Fruit fly (Drosophila melanogaster) whole organism, embryonic: ENCODE data around the gene Megf8.

ENCODE experiments used
- ATbp ChIP-seq: fragments of 200-800 bp; sonication (Bioruptor generic); optimal IDR thresholded peaks from 2 replicates; lab custom pipeline; 2017; ENCODE audit warnings: missing biosample characterization, mild to moderate bottlenecking, missing genetic modification characterization, missing genetic modification reagents
- Antp ChIP-seq: fragments of 200-800 bp; sonication (Bioruptor generic); optimal IDR thresholded peaks from 3 replicates; lab custom pipeline; 2016; ENCODE audit warnings: missing biosample characterization, missing genetic modification characterization
- Atf6 ChIP-seq: fragments of 200-800 bp; sonication (Bioruptor generic); IDR thresholded peaks from 2 replicates; pipeline ENCODE4 v1.3.6; 2022; ENCODE audit warnings: missing biosample characterization, missing genetic modification characterization
- CG10979 ChIP-seq: fragments of 200-800 bp; sonication (Bioruptor generic); optimal IDR thresholded peaks from 2 replicates; lab custom pipeline; 2018; ENCODE audit warnings: missing biosample characterization, mild to moderate bottlenecking, missing genetic modification characterization, moderate library complexity
- CG11456 ChIP-seq: fragments of 200-800 bp; sonication (Bioruptor generic); IDR thresholded peaks from 3 replicates; pipeline ENCODE4 v1.3.6; 2022; ENCODE audit warnings: missing biosample characterization, missing genetic modification characterization
- CG11504 ChIP-seq: fragments of 200-800 bp; sonication (Bioruptor generic); optimal IDR thresholded peaks from 3 replicates; lab custom pipeline; 2019; ENCODE audit warnings: missing biosample characterization, mild to moderate bottlenecking, missing genetic modification characterization, moderate library complexity
- CG13287 ChIP-seq: fragments of 200-800 bp; sonication (Bioruptor generic); IDR thresholded peaks from 2 replicates; pipeline ENCODE4 v1.3.6; 2022; ENCODE audit warnings: missing biosample characterization, missing genetic modification characterization; ENCODE audit not compliant: partially characterized antibody
- CG13296 ChIP-seq: fragments of 200-800 bp; sonication (Bioruptor generic); optimal IDR thresholded peaks from 3 replicates; lab custom pipeline; 2018; ENCODE audit warnings: missing biosample characterization, mild to moderate bottlenecking, missing genetic modification characterization
- CG17912 ChIP-seq: fragments of 200-800 bp; sonication (Bioruptor generic); optimal IDR thresholded peaks from 2 replicates; lab custom pipeline; 2018; ENCODE audit warnings: missing biosample characterization, mild to moderate bottlenecking, missing genetic modification characterization
- CG18599 ChIP-seq: fragments of 200-800 bp; sonication (Bioruptor generic); optimal IDR thresholded peaks from 3 replicates; lab custom pipeline; 2017; ENCODE audit warnings: missing biosample characterization, missing genetic modification characterization, mild to moderate bottlenecking, moderate library complexity, missing genetic modification reagents
- CG2678 ChIP-seq: fragments of 200-800 bp; sonication (Bioruptor generic); optimal IDR thresholded peaks from 3 replicates; lab custom pipeline; 2019; ENCODE audit warnings: missing biosample characterization, mild to moderate bottlenecking, missing genetic modification characterization, moderate library complexity
- CG31365 ChIP-seq: fragments of 200-800 bp; sonication (Bioruptor generic); optimal IDR thresholded peaks from 2 replicates; lab custom pipeline; 2018; ENCODE audit warnings: missing biosample characterization, mild to moderate bottlenecking, missing genetic modification characterization
- CG3163 ChIP-seq: fragments of 200-800 bp; sonication (Bioruptor generic); optimal IDR thresholded peaks from 3 replicates; lab custom pipeline; 2016; ENCODE audit warnings: missing biosample characterization, missing genetic modification characterization
- CG32532 ChIP-seq: fragments of 200-800 bp; sonication (Bioruptor generic); IDR thresholded peaks from 2 replicates; pipeline ENCODE4 v1.3.6; 2022; ENCODE audit warnings: missing biosample characterization, missing genetic modification characterization
- CG3838 ChIP-seq: fragments of 200-800 bp; sonication (Bioruptor generic); optimal IDR thresholded peaks from 3 replicates; lab custom pipeline; 2016; ENCODE audit warnings: missing biosample characterization, missing genetic modification characterization
- CG4424 ChIP-seq: fragments of 200-800 bp; sonication (Bioruptor generic); optimal IDR thresholded peaks from 3 replicates; lab custom pipeline; 2016; ENCODE audit warnings: missing biosample characterization, missing genetic modification characterization
- CG5245 ChIP-seq: fragments of 200-800 bp; sonication (Bioruptor generic); optimal IDR thresholded peaks from 3 replicates; lab custom pipeline; 2016; ENCODE audit warnings: missing biosample characterization, missing genetic modification characterization
- CG8290 ChIP-seq, 3 experiments: fragments of 200-800 bp; sonication (Bioruptor generic); optimal IDR thresholded peaks; 2 replicates each; lab custom pipeline; 2016 to 2019; ENCODE audit warnings: missing biosample characterization in 3 of 3, missing genetic modification characterization in 3 of 3, mild to moderate bottlenecking in 2 of 3, moderate library complexity in 1 of 3
- CG9437 ChIP-seq: fragments of 200-800 bp; sonication (Bioruptor generic); optimal IDR thresholded peaks from 2 replicates; lab custom pipeline; 2018; ENCODE audit warnings: missing biosample characterization, mild to moderate bottlenecking, missing genetic modification characterization
- Camta ChIP-seq: fragments of 200-800 bp; sonication (Bioruptor generic); optimal IDR thresholded peaks from 2 replicates; lab custom pipeline; 2016; ENCODE audit warnings: missing biosample characterization, missing genetic modification characterization
- CrebB ChIP-seq: fragments of 200-800 bp; sonication (Bioruptor generic); optimal IDR thresholded peaks from 3 replicates; lab custom pipeline; 2018; ENCODE audit warnings: missing biosample characterization, mild to moderate bottlenecking, missing genetic modification characterization
- Eip74EF ChIP-seq, 2 experiments: fragments of 200-800 bp in 1 of 2; fragments of >200 bp in 1 of 2; sonication (Bioruptor generic) in 1 of 2; optimal IDR thresholded peaks; 2 replicates each; lab custom pipeline; 2017 to 2019; ENCODE audit warnings: missing biosample characterization in 2 of 2, missing genetic modification characterization in 2 of 2, mild to moderate bottlenecking in 1 of 2, moderate library complexity in 1 of 2
- HLH54F ChIP-seq: fragments of 200-800 bp; sonication (Bioruptor generic); optimal IDR thresholded peaks from 3 replicates; lab custom pipeline; 2016; ENCODE audit warnings: missing biosample characterization, missing genetic modification characterization
- Hmr ChIP-seq: fragments of 200-800 bp; sonication (Bioruptor generic); optimal IDR thresholded peaks from 3 replicates; lab custom pipeline; 2017; ENCODE audit warnings: mild to moderate bottlenecking, missing biosample characterization, missing genetic modification reagents, missing genetic modification characterization
- Med ChIP-seq: fragments of 200-800 bp; sonication (Bioruptor generic); peaks from one replicate; lab custom pipeline; 2016; ENCODE audit warnings: missing biosample characterization, missing genetic modification characterization, mild to moderate bottlenecking, inconsistent platforms, moderate library complexity
- Opbp ChIP-seq: fragments of 200-800 bp; sonication (Bioruptor generic); IDR thresholded peaks from 3 replicates; pipeline ENCODE4 v1.3.6; 2022; ENCODE audit warnings: missing biosample characterization, missing genetic modification characterization; ENCODE audit not compliant: partially characterized antibody
- Ptx1 ChIP-seq: fragments of 200-800 bp; sonication (Bioruptor generic); IDR thresholded peaks from 2 replicates; pipeline ENCODE4 v1.3.6; 2022; ENCODE audit warnings: missing biosample characterization, missing genetic modification characterization
- Rx ChIP-seq: fragments of 200-800 bp; sonication (Bioruptor generic); IDR thresholded peaks from 2 replicates; pipeline ENCODE4 v1.3.6; 2022; ENCODE audit warnings: missing biosample characterization, missing genetic modification characterization
- Sry-β ChIP-seq: fragments of 200-800 bp; sonication (Bioruptor generic); optimal IDR thresholded peaks from 2 replicates; lab custom pipeline; 2018; ENCODE audit warnings: missing biosample characterization, mild to moderate bottlenecking, missing genetic modification characterization, moderate library complexity
- Trl ChIP-seq, 3 experiments: fragments of >200 bp in 2 of 3; fragments of 200-800 bp in 1 of 3; sonication (Bioruptor generic) in 1 of 3; optimal IDR thresholded peaks; 2 replicates in 1 of 3; 3 replicates in 2 of 3; lab custom pipeline; 2016 to 2017; ENCODE audit warnings: missing biosample characterization in 1 of 3, missing genetic modification characterization in 1 of 3
- chn ChIP-seq: fragments of 200-800 bp; sonication (Bioruptor generic); optimal IDR thresholded peaks from 2 replicates; lab custom pipeline; 2016; ENCODE audit warnings: missing biosample characterization, missing genetic modification characterization
- dm ChIP-seq: fragments of 200-800 bp; sonication (Bioruptor generic); optimal IDR thresholded peaks from 3 replicates; lab custom pipeline; 2016; ENCODE audit warnings: missing biosample characterization, missing genetic modification characterization
- dmrt11E ChIP-seq: fragments of 200-800 bp; sonication (Bioruptor generic); optimal IDR thresholded peaks from 3 replicates; lab custom pipeline; 2018; ENCODE audit warnings: missing biosample characterization, mild to moderate bottlenecking, missing genetic modification characterization, moderate library complexity
- gfzf ChIP-seq: fragments of 200-800 bp; sonication (Bioruptor generic); optimal IDR thresholded peaks from 2 replicates; lab custom pipeline; 2016; ENCODE audit warnings: missing biosample characterization, mild to moderate bottlenecking, missing genetic modification characterization, moderate library complexity
- hkb ChIP-seq, 2 experiments: fragments of 200-800 bp in 1 of 2; fragments of >200 bp in 1 of 2; sonication (Bioruptor generic) in 1 of 2; IDR thresholded peaks in 1 of 2; optimal IDR thresholded peaks in 1 of 2; 2 replicates each; pipeline versions ENCODE4 v1.3.6 to Lab custom; 2017 to 2022; ENCODE audit warnings: missing biosample characterization in 1 of 2, missing genetic modification characterization in 1 of 2
- kah ChIP-seq: fragments of 200-800 bp; sonication (Bioruptor generic); optimal IDR thresholded peaks from 2 replicates; lab custom pipeline; 2018; ENCODE audit warnings: missing biosample characterization, mild to moderate bottlenecking, missing genetic modification characterization
- lbe ChIP-seq: fragments of 200-800 bp; sonication (Bioruptor generic); optimal IDR thresholded peaks from 2 replicates; lab custom pipeline; 2016; ENCODE audit warnings: missing biosample characterization, mild to moderate bottlenecking, missing genetic modification characterization
- lilli ChIP-seq: fragments of 200-800 bp; sonication (Bioruptor generic); optimal IDR thresholded peaks from 3 replicates; lab custom pipeline; 2016; ENCODE audit warnings: missing biosample characterization, missing genetic modification characterization
- nom ChIP-seq: fragments of 200-800 bp; sonication (Bioruptor generic); optimal IDR thresholded peaks from 2 replicates; lab custom pipeline; 2017; ENCODE audit warnings: missing biosample characterization, missing genetic modification characterization, mild to moderate bottlenecking, moderate library complexity, missing genetic modification reagents
- row ChIP-seq: fragments of 200-800 bp; sonication (Bioruptor generic); IDR thresholded peaks from 3 replicates; pipeline ENCODE4 v1.3.6; 2022; ENCODE audit warnings: missing biosample characterization, missing genetic modification characterization
- sd ChIP-seq: fragments of 200-800 bp; sonication (Bioruptor generic); optimal IDR thresholded peaks from 3 replicates; lab custom pipeline; 2018; ENCODE audit warnings: missing biosample characterization, mild to moderate bottlenecking, missing genetic modification characterization, moderate library complexity
- so ChIP-seq: fragments of 200-800 bp; sonication (Bioruptor generic); IDR thresholded peaks from 3 replicates; pipeline ENCODE4 v1.3.6; 2022; ENCODE audit warnings: missing biosample characterization, missing genetic modification characterization
- sqz ChIP-seq: fragments of 200-800 bp; sonication (Bioruptor generic); optimal IDR thresholded peaks from 3 replicates; lab custom pipeline; 2018; ENCODE audit warnings: missing biosample characterization, mild to moderate bottlenecking, missing genetic modification characterization
- tgo ChIP-seq: fragments of 200-800 bp; sonication (Bioruptor generic); IDR thresholded peaks from 3 replicates; pipeline ENCODE4 v1.3.6; 2022; ENCODE audit warnings: missing biosample characterization, missing genetic modification characterization
- vfl ChIP-seq: fragments of 200-800 bp; sonication (Bioruptor generic); optimal IDR thresholded peaks from 2 replicates; lab custom pipeline; 2016; ENCODE audit warnings: missing biosample characterization, missing genetic modification characterization
- vnd ChIP-seq: fragments of 200-800 bp; sonication (Bioruptor generic); IDR thresholded peaks from 3 replicates; pipeline ENCODE4 v1.3.6; 2022; ENCODE audit warnings: missing biosample characterization, missing genetic modification characterization; ENCODE audit not compliant: partially characterized antibody

The Megf8 gene

DNA sequence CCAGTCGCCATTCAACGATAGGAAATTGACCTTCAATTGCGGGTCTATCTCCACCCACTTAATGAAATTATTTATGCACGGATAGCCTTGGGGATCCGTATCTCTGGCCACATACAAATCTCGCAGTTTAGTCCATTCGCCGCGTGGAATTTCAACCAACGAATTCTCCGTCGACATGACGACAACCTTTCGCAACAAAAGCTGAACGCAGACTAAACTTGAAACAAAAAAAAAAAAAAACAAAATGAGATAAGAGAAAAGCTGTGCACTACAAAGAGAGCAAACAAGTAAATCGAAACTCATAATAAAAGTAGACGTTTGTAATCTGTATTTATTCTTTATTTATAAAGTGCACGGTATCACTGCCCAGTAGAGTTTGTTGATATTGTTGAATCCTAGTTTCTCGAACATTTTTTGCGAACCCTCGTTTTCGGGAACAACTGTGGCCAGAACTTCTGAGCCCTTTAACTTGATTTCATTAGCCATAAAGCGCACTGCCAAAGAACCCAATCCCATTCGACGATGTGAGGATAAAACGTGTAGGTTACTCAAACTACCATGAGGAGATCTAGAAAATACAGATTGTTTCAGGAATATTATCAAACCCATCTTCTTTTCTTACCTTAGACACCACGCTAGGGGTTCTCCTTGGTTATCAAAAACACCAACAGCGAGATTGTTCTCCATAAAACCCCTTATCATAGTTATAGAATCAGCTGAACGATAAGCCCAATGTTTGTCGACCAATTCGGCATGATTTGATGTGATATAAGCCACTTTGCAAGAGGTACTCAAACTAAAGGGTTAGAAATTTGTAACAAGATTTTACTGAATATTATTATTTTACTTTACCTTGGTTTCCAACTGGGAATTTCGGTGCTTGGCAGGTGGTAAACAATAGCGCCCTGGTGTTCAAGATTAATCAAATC is 33.7 kb upstream of the Megf8 start, which contains the start of gene CG12560 (continued):
- TF ChIP-seq CG32532 (GFP tag; lab: Robert Waterston, UW) (no peak), lbe (GFP tag; lab: Kevin White, UChicago) (no peak), Hmr (GFP tag; lab: Kevin White, UChicago) (peak; percentile 9), sd (peak; percentile 78), hkb (optimal IDR thresholded peaks at IDR 0.05; lab: Kevin White, UChicago) (no peak), hkb (GFP tag; IDR thresholded peaks at IDR 0.05; lab: Robert Waterston, UW) (0 out of 2 replicates have a peak, but pooled peaks have one; percentile 32), so (GFP tag; lab: Robert Waterston, UW) (peak; percentile 71; the same call in 2 of the 3 replicates), tgo (GFP tag; lab: Robert Waterston, UW) (peak; percentile 43; the same call in 1 of the 3 replicates), CG10979 (no peak), Camta (peak; percentile 20), CG11456 (peak; percentile 47; the same call in 1 of the 3 replicates), CG2678 (peak; percentile 25), CG31365 (tag; lab: Kevin White, UChicago) (no peak), CG5245 (GFP tag; lab: Kevin White, UChicago) (no peak), ATbp (peak; percentile 4), CrebB (tag; lab: Kevin White, UChicago) (peak; percentile 13), Sry-β (GFP tag; lab: Kevin White, UChicago) (no peak), chn (GFP tag; lab: Kevin White, UChicago) (no peak), sqz (GFP tag; lab: Kevin White, UChicago) (peak; percentile 27), row (peak; percentile 43; the same call in 1 of the 3 replicates), lilli (GFP tag; lab: Kevin White, UChicago) (peak; percentile 24), Eip74EF (GFP tag; optimal IDR thresholded peaks at IDR 0.05; lab: Kevin White, UChicago) (no peak), Opbp (GFP tag; lab: Robert Waterston, UW) (0 out of 3 replicates have a peak, but pooled peaks have one; percentile 38), CG13287 (GFP tag; lab: Robert Waterston, UW) (no peak), CG4424 (no peak), CG13296 (GFP tag; lab: Kevin White, UChicago) (no peak), HLH54F (GFP tag; lab: Kevin White, UChicago) (no peak), CG8290 (GFP tag; optimal IDR thresholded peaks at IDR 0.05; lab: Kevin White, UChicago) (no peak), CG8290 (tag; optimal IDR thresholded peaks at IDR 0.05; lab: Kevin White, UChicago) (peak in 1 of 2 experiments; percentile 11), Ptx1 (GFP tag; lab: Robert Waterston, UW) (peak; percentile 29), Antp (GFP tag; lab: Kevin White, UChicago) (peak; percentile 2), vnd (GFP tag; lab: Robert Waterston, UW) (no peak), CG3838 (GFP tag; lab: Kevin White, UChicago) (peak; percentile 15), vfl (GFP tag; lab: Kevin White, UChicago) (peak; percentile 2), CG3163 (GFP tag; lab: Kevin White, UChicago) (peak; percentile 95), gfzf (GFP tag; lab: Kevin White, UChicago) (no peak), Atf6 (GFP tag; lab: Robert Waterston, UW) (peak; percentile 31; the same call in 1 of the 2 replicates), kah (GFP tag; lab: Kevin White, UChicago) (no peak), dmrt11E (tag; lab: Kevin White, UChicago) (no peak), Trl (optimal IDR thresholded peaks at IDR 0.05; lab: Kevin White, UChicago) (peak; percentile 15 to 60), Trl (GFP tag; optimal IDR thresholded peaks at IDR 0.05; lab: Kevin White, UChicago) (peak; percentile 40), CG11504 (tag; lab: Kevin White, UChicago) (peak; percentile 64), CG9437 (GFP tag; lab: Kevin White, UChicago) (no peak), dm (GFP tag; lab: Kevin White, UChicago) (peak; percentile 27), Med (peak; percentile 33), CG17912 (GFP tag; lab: Kevin White, UChicago) (peak; percentile 20), Rx (GFP tag; lab: Robert Waterston, UW) (no peak), CG18599 (GFP tag; lab: Kevin White, UChicago) (peak; percentile 30), nom (GFP tag; lab: Kevin White, UChicago) (peak; percentile 58)
